Fruit fly (Drosophila melanogaster) S2 (cell line): ENCODE data around the gene CG42780.

Experiments
- CG8478 ChIP-seq: fragments of >200 bp; optimal IDR thresholded peaks from 2 replicates; lab custom pipeline; 2018
- CTCF ChIP-seq, 2 experiments: fragments of >200 bp; optimal IDR thresholded peaks; 2 replicates each; lab custom pipeline; 2018

DNA sequence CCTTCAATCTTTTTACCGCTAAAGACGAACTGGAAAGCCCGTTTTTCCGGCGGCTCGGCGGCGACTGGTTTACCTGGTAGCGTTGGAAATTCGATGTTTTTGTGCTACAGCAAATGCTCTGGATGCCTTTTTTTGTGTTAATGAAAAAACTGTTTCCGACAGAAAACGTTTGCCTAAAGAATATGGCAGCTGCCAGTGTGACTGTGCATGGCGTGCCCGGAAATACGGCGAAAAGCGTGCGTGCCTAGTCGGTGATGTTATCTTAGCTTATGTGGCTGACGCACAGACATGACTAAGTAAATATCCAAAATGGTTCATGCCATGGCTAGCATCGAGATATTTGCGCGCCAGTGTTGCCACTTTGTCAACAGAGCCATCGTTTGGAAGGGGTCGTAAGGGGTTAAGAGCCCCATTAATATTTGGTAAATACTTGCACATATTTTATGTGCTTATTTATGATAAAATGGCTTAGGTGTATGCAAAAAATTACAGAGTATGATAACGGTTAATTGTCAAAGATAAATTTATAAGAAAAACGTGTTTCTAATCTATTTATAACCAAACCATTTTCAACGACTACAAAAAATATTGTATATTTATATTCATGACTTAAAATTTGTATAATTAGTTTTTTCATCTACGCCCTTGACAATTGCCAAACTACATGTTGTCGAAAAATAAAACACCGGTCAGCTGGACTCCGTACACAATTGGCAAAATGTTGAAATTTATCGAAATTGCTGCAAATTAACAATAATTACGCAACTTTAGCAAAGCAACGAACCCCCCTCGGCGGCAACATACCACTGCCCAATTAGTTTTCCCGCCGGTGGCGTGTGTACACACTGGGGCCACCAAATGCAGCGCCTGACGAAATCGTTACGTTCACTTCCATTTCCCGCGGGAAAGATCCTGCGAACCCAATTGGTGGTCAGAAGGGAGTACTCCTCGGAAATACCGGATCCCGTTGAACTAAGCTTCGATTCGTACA, 45.7 kb downstream of the CG42780 start, which contains the start of gene CG2059:
- TF ChIP-seq CG8478 (lab: Kevin White, UChicago) (no peak), CTCF (optimal IDR thresholded peaks at IDR 0.05; lab: Kevin White, UChicago) (peak; percentile 68 to 71)
